Fruit fly (Drosophila melanogaster): ENCODE measurements around the gene Pdss2.

Pdss2 gene

DNA sequence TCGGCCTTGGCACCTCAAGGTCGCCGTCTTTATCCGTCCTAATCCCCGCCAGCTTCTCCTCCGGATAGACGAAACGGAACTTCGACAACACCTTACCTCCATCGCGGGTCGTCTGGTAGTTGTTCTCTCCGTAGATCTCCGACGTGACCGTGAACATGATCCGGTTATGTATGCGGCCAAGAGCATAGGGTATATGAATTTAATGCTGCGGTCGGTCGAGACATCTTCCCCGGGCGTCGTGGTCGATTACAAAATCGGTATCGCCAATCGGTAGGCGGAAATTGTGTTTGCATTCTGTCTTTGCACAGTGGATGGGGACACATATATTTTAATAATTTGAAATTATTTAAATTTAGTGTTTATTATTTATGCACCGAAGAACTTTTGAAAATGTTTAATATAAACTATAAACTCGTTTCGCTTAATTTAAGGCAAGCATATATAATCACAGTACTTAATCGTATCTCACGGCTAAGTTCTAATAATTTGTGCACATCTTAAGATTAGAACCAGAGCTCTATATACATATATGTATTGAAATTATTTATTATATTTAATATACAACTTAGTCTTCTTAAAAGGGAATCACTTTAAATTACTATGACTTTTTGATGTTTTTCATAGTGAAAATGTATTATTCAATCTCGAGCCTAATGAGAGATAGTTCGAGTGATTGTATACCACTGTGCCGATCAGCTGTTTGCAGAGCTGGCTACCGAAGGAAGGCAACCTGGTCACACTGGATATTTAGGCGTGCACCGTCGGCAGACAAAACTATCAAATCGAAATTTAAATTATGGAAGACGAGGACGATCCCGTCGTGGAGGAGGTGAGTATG, 3.6 kb downstream of the Pdss2 start, which contains the start of the genes CG10584 and Polr3E:
CG10584 (minus strand) TSS at position 268 of the 838 bp plus-strand sequence.
Polr3E (plus strand) TSS at position 733 of the 838 bp plus-strand sequence.
- TF ChIP-seq CG32264 (GFP tag; optimal IDR thresholded peaks at IDR 0.05) (peak; percentile 7), jim (GFP tag; optimal IDR thresholded peaks at IDR 0.05) (no peak), CrebA (GFP tag; optimal IDR thresholded peaks at IDR 0.05; ENCODE audit: borderline replicate concordance) (no peak), CG9705 (GFP tag; optimal IDR thresholded peaks at IDR 0.05) (peak; percentile 89), Rel (GFP tag; optimal IDR thresholded peaks at IDR 0.05) (peak; percentile 52), Rel (tag; optimal IDR thresholded peaks at IDR 0.05) (peak; percentile 71), foxo (GFP tag; optimal IDR thresholded peaks at IDR 0.05) (peak in 1 of 2 experiments; percentile 91), Dfd (GFP tag; optimal IDR thresholded peaks at IDR 0.05) (no peak), tai (GFP tag; optimal IDR thresholded peaks at IDR 0.05) (no peak), sage (GFP tag; optimal IDR thresholded peaks at IDR 0.05) (peak; percentile 77), br (GFP tag; optimal IDR thresholded peaks at IDR 0.05) (peak; percentile 65), ey (GFP tag; optimal IDR thresholded peaks at IDR 0.05) (peak; percentile 55), lola (GFP tag; optimal IDR thresholded peaks at IDR 0.05) (no peak), psq (GFP tag; optimal IDR thresholded peaks at IDR 0.05) (peak; percentile 86), GATAd (GFP tag; optimal IDR thresholded peaks at IDR 0.05) (no peak), Sp1 (GFP tag; optimal IDR thresholded peaks at IDR 0.05) (peak; percentile 96), sv (GFP tag; optimal IDR thresholded peaks at IDR 0.05) (peak; percentile 71), Mio (GFP tag; optimal IDR thresholded peaks at IDR 0.05) (no peak), N (GFP tag; optimal IDR thresholded peaks at IDR 0.05) (no peak), pan (optimal IDR thresholded peaks at IDR 0.05) (no peak), h (GFP tag; optimal IDR thresholded peaks at IDR 0.05) (peak; percentile 82), brk (GFP tag; optimal IDR thresholded peaks at IDR 0.05) (peak; percentile 72), Hr83 (GFP tag; optimal IDR thresholded peaks at IDR 0.05; ENCODE audit: poor library complexity, severe bottlenecking) (peak; percentile 60), Myc (optimal IDR thresholded peaks at IDR 0.05) (no peak), Dif (GFP tag; optimal IDR thresholded peaks at IDR 0.05; ENCODE audit: partially characterized antibody) (no peak), OdsH (GFP tag; optimal IDR thresholded peaks at IDR 0.05) (peak; percentile 86), Vsx2 (GFP tag; optimal IDR thresholded peaks at IDR 0.05; ENCODE audit: partially characterized antibody) (no peak), Hr78 (GFP tag; optimal IDR thresholded peaks at IDR 0.05) (no peak), fru (GFP tag; optimal IDR thresholded peaks at IDR 0.05) (peak; percentile 82), usp (GFP tag; optimal IDR thresholded peaks at IDR 0.05) (no peak), HLH106 (tag; optimal IDR thresholded peaks at IDR 0.05) (peak; percentile 94), dsf (GFP tag; optimal IDR thresholded peaks at IDR 0.05; ENCODE audit: borderline replicate concordance) (no peak), dmrt93B (GFP tag; optimal IDR thresholded peaks at IDR 0.05) (peak; percentile 83), woc (GFP tag; optimal IDR thresholded peaks at IDR 0.05) (peak; percentile 74), Abd-B (GFP tag; optimal IDR thresholded peaks at IDR 0.05) (no peak), dl (GFP tag; optimal IDR thresholded peaks at IDR 0.05; ENCODE audit: insufficient read depth in 1 of 2, partially characterized antibody in 2 of 2) (no peak), rgr (GFP tag; optimal IDR thresholded peaks at IDR 0.05) (peak; percentile 88), Jra (GFP tag; optimal IDR thresholded peaks at IDR 0.05) (peak; percentile 70), Hnf4 (GFP tag; optimal IDR thresholded peaks at IDR 0.05) (peak; percentile 66)

DNA sequence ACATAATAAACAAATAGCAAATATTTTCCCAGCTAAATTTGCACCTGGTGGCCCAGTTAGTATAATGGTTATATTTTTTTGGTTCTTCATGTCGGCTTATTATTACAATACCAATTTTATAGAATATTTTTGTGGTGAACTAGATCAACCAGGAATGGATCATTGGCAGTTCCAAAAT, 6.3 kb downstream of the Pdss2 start, which contains the start of gene CG10581:
CG10581 (minus strand) TSS at position 101 of the 178 bp plus-strand sequence.
- no peak for TF ChIP-seq lola (GFP tag; optimal IDR thresholded peaks at IDR 0.05)
- no peak for TF ChIP-seq Mio (GFP tag; optimal IDR thresholded peaks at IDR 0.05)
- TF ChIP-seq usp (GFP tag; optimal IDR thresholded peaks at IDR 0.05): no peak
- TF ChIP-seq GATAd (GFP tag; optimal IDR thresholded peaks at IDR 0.05): no peak
- no peak for TF ChIP-seq Vsx2 (GFP tag; optimal IDR thresholded peaks at IDR 0.05; ENCODE audit: partially characterized antibody)
- no peak for TF ChIP-seq N (GFP tag; optimal IDR thresholded peaks at IDR 0.05)
- no peak for TF ChIP-seq HLH106 (tag; optimal IDR thresholded peaks at IDR 0.05)
- TF ChIP-seq CrebA (GFP tag; optimal IDR thresholded peaks at IDR 0.05; ENCODE audit: borderline replicate concordance): no peak
- TF ChIP-seq br (GFP tag; optimal IDR thresholded peaks at IDR 0.05): no peak
- no peak for TF ChIP-seq Hr83 (GFP tag; optimal IDR thresholded peaks at IDR 0.05; ENCODE audit: poor library complexity, severe bottlenecking)
- no peak for TF ChIP-seq woc (GFP tag; optimal IDR thresholded peaks at IDR 0.05)
- TF ChIP-seq Rel (GFP tag; optimal IDR thresholded peaks at IDR 0.05): no peak
- TF ChIP-seq Rel (tag; optimal IDR thresholded peaks at IDR 0.05): no peak
- no peak for TF ChIP-seq dsf (GFP tag; optimal IDR thresholded peaks at IDR 0.05; ENCODE audit: borderline replicate concordance)
- TF ChIP-seq Abd-B (GFP tag; optimal IDR thresholded peaks at IDR 0.05): no peak
- no peak for TF ChIP-seq dmrt93B (GFP tag; optimal IDR thresholded peaks at IDR 0.05)
